Worm (Caenorhabditis elegans) whole organism, L4 larva: ENCODE measurements around the gene mrpl-16.
A peak's percentile ranks its signal among the peaks of the same experiment; 100 is the strongest.

Source experiments
- F37D6.2 ChIP-seq: sonication (generic microtip); optimal IDR thresholded peaks from 2 replicates; lab custom pipeline; 2016; ENCODE audit warnings: mild to moderate bottlenecking, missing genetic modification characterization, missing compliant biosample characterization
- Y105C5A.15 ChIP-seq: fragments of 200-800 bp; sonication (Bioruptor generic); IDR thresholded peaks from 2 replicates; pipeline ENCODE4 v1.3.6; 2022; ENCODE audit warnings: missing genetic modification characterization, missing compliant biosample characterization
- ZK546.5 ChIP-seq, 2 experiments: sonication (generic microtip); optimal IDR thresholded peaks; 2 replicates each; lab custom pipeline; 2017; ENCODE audit warnings: missing biosample characterization in 2 of 2, missing genetic modification characterization in 2 of 2
- aha-1 ChIP-seq: fragments of 150-350 bp; peaks from one replicate; lab custom pipeline; 2014; ENCODE audit warnings: missing biosample characterization, missing genetic modification characterization
- aly-2 ChIP-seq: sonication (generic microtip); optimal IDR thresholded peaks from 2 replicates; lab custom pipeline; 2018; ENCODE audit warnings: missing biosample characterization, missing genetic modification characterization
- arid-1 ChIP-seq: fragments of 200-800 bp; sonication (Bioruptor generic); conservative IDR thresholded peaks from 2 replicates; pipeline ENCODE4 v1.3.6; 2022; ENCODE audit warnings: missing genetic modification reagents, missing genetic modification characterization, missing compliant biosample characterization
- attf-4 ChIP-seq: sonication (generic microtip); optimal IDR thresholded peaks from 3 replicates; lab custom pipeline; 2017; ENCODE audit warnings: missing biosample characterization, missing genetic modification characterization
- ceh-20 ChIP-seq: fragments of 200-800 bp; sonication (Bioruptor generic); IDR thresholded peaks from 2 replicates; pipeline ENCODE4 v1.3.6; 2022; ENCODE audit warnings: missing genetic modification reagents, missing genetic modification characterization, missing compliant biosample characterization
- ceh-44 ChIP-seq: fragments of 200-800 bp; sonication (Bioruptor generic); IDR thresholded peaks from 2 replicates; pipeline ENCODE4 v1.3.6; 2022; ENCODE audit warnings: missing genetic modification reagents, missing genetic modification characterization, missing compliant biosample characterization
- ceh-62 ChIP-seq: sonication (generic microtip); optimal IDR thresholded peaks from 2 replicates; lab custom pipeline; 2017; ENCODE audit warnings: missing biosample characterization, missing genetic modification characterization
- ceh-82 ChIP-seq: sonication (generic microtip); optimal IDR thresholded peaks from 2 replicates; lab custom pipeline; 2017; ENCODE audit warnings: missing biosample characterization, missing genetic modification characterization
- ctbp-1 ChIP-seq: fragments of 200-800 bp; sonication (Bioruptor generic); IDR thresholded peaks from 2 replicates; pipeline ENCODE4 v1.3.6; 2022; ENCODE audit warnings: missing genetic modification reagents, missing genetic modification characterization, missing compliant biosample characterization
- daf-12 ChIP-seq: fragments of 150-350 bp; optimal IDR thresholded peaks from 2 replicates; lab custom pipeline; 2014; ENCODE audit warnings: missing biosample characterization, missing genetic modification reagents, missing genetic modification characterization
- daf-16 ChIP-seq, 3 experiments: sonication (generic microtip); optimal IDR thresholded peaks; 2 replicates each; lab custom pipeline; 2016 to 2017; ENCODE audit warnings: missing genetic modification characterization in 3 of 3, missing genetic modification reagents in 3 of 3, mild to moderate bottlenecking in 2 of 3, missing compliant biosample characterization in 2 of 3, missing biosample characterization in 1 of 3, moderate library complexity in 1 of 3
- daf-8 ChIP-seq: fragments of 200-800 bp; sonication (Bioruptor generic); IDR thresholded peaks from 2 replicates; pipeline ENCODE4 v1.3.6; 2022; ENCODE audit warnings: missing genetic modification characterization, missing compliant biosample characterization
- dmd-6 ChIP-seq: fragments of 200-800 bp; sonication (Bioruptor generic); IDR thresholded peaks from 2 replicates; pipeline ENCODE4 v1.3.6; 2022; ENCODE audit warnings: missing genetic modification reagents, missing genetic modification characterization, missing compliant biosample characterization
- dmd-9 ChIP-seq: fragments of 200-800 bp; sonication (Bioruptor generic); IDR thresholded peaks from 2 replicates; pipeline ENCODE4 v1.3.6; 2022; ENCODE audit warnings: missing genetic modification reagents, missing genetic modification characterization, missing compliant biosample characterization
- dpl-1 ChIP-seq: fragments of 150-350 bp; optimal IDR thresholded peaks from 2 replicates; lab custom pipeline; 2014; ENCODE audit warnings: missing biosample characterization, missing genetic modification reagents, missing genetic modification characterization
- duxl-1 ChIP-seq: sonication (generic microtip); optimal IDR thresholded peaks from 2 replicates; lab custom pipeline; 2016; ENCODE audit warnings: mild to moderate bottlenecking, missing genetic modification characterization, moderate library complexity, missing compliant biosample characterization; ENCODE audit not compliant: poor library complexity
- dve-1 ChIP-seq: sonication (generic microtip); optimal IDR thresholded peaks from 2 replicates; lab custom pipeline; 2017; ENCODE audit warnings: antibody characterized with exemption, mild to moderate bottlenecking, missing genetic modification characterization, missing compliant biosample characterization; ENCODE audit not compliant: insufficient read depth
- egl-27 ChIP-seq: sonication (generic microtip); optimal IDR thresholded peaks from 3 replicates; lab custom pipeline; 2017; ENCODE audit warnings: missing biosample characterization, missing genetic modification reagents, missing genetic modification characterization
- fkh-10 ChIP-seq: fragments of 150-350 bp; optimal IDR thresholded peaks from 2 replicates; lab custom pipeline; 2014; ENCODE audit warnings: missing biosample characterization, missing genetic modification reagents, missing genetic modification characterization
- fos-1 ChIP-seq: fragments of 150-350 bp; optimal IDR thresholded peaks from 2 replicates; lab custom pipeline; 2014; ENCODE audit warnings: missing biosample characterization, missing genetic modification characterization
- hif-1 ChIP-seq, 2 experiments: sonication (generic microtip); optimal IDR thresholded peaks; 2 replicates each; lab custom pipeline; 2016 to 2017; ENCODE audit warnings: missing compliant biosample characterization in 2 of 2, missing genetic modification characterization in 2 of 2, missing genetic modification reagents in 2 of 2, missing genotype in 2 of 2, mild to moderate bottlenecking in 1 of 2
- hmg-1.1 ChIP-seq: fragments of 200-800 bp; sonication (Bioruptor generic); IDR thresholded peaks from 2 replicates; pipeline ENCODE4 v1.3.6; 2022; ENCODE audit warnings: missing genetic modification reagents, missing genetic modification characterization, missing compliant biosample characterization
- lin-15B ChIP-seq: fragments of 150-350 bp; sonication (generic microtip); optimal IDR thresholded peaks from 3 replicates; lab custom pipeline; 2014; ENCODE audit warnings: missing biosample characterization, missing genetic modification characterization
- lin-38 ChIP-seq: fragments of 200-800 bp; sonication (Bioruptor generic); IDR thresholded peaks from 2 replicates; pipeline ENCODE4 v1.3.6; 2022; ENCODE audit warnings: missing genetic modification reagents, missing genetic modification characterization, missing compliant biosample characterization
- lsy-2 ChIP-seq, 2 experiments: fragments of 150-350 bp in 1 of 2; sonication (generic microtip) in 1 of 2; optimal IDR thresholded peaks; 2 replicates each; lab custom pipeline; 2014 to 2017; ENCODE audit warnings: missing biosample characterization in 2 of 2, missing genetic modification characterization in 2 of 2
- madf-9 ChIP-seq: fragments of 200-800 bp; sonication (Bioruptor generic); conservative IDR thresholded peaks from 2 replicates; pipeline ENCODE4 v1.3.6; 2022; ENCODE audit warnings: missing genetic modification reagents, missing genetic modification characterization, missing compliant biosample characterization
- mep-1 ChIP-seq: fragments of 150-350 bp; sonication (generic microtip); optimal IDR thresholded peaks from 3 replicates; lab custom pipeline; 2014; ENCODE audit warnings: missing biosample characterization, missing genetic modification characterization
- mes-2 ChIP-seq: sonication (generic microtip); optimal IDR thresholded peaks from 2 replicates; lab custom pipeline; 2016; ENCODE audit warnings: missing genotype, mild to moderate bottlenecking, missing genetic modification characterization, missing compliant biosample characterization; ENCODE audit not compliant: poor library complexity, severe bottlenecking
- nhr-11 ChIP-seq: fragments of 150-350 bp; optimal IDR thresholded peaks from 2 replicates; lab custom pipeline; 2014; ENCODE audit warnings: missing biosample characterization, missing genetic modification characterization
- nhr-237 ChIP-seq: sonication (generic microtip); optimal IDR thresholded peaks from 2 replicates; lab custom pipeline; 2017; ENCODE audit warnings: missing biosample characterization, missing genetic modification characterization
- nhr-41 ChIP-seq: fragments of 200-800 bp; sonication (Bioruptor generic); IDR thresholded peaks from 2 replicates; pipeline ENCODE4 v1.3.6; 2022; ENCODE audit warnings: missing genetic modification reagents, missing genetic modification characterization, missing compliant biosample characterization
- nhr-42 ChIP-seq: fragments of 200-800 bp; sonication (Bioruptor generic); IDR thresholded peaks from 2 replicates; pipeline ENCODE4 v1.3.6; 2022; ENCODE audit warnings: missing genetic modification characterization, missing compliant biosample characterization
- php-3 ChIP-seq: fragments of 200-800 bp; sonication (Bioruptor generic); IDR thresholded peaks from 2 replicates; pipeline ENCODE4 v1.3.6; 2022; ENCODE audit warnings: missing genetic modification reagents, missing genetic modification characterization, missing compliant biosample characterization
- pqm-1 ChIP-seq: sonication (generic microtip); optimal IDR thresholded peaks from 2 replicates; lab custom pipeline; 2017; ENCODE audit warnings: missing biosample characterization, missing genetic modification characterization
- rbr-2 ChIP-seq: sonication (generic microtip); optimal IDR thresholded peaks from 2 replicates; lab custom pipeline; 2016; ENCODE audit warnings: missing genotype, missing genetic modification characterization, missing compliant biosample characterization
- saeg-2 ChIP-seq: fragments of 200-800 bp; sonication (Bioruptor generic); IDR thresholded peaks from 2 replicates; pipeline ENCODE4 v1.3.6; 2022; ENCODE audit warnings: missing genetic modification reagents, missing genetic modification characterization, missing compliant biosample characterization
- set-16 ChIP-seq: fragments of 200-800 bp; sonication (Bioruptor generic); IDR thresholded peaks from 2 replicates; pipeline ENCODE4 v1.3.6; 2022; ENCODE audit warnings: missing genetic modification reagents, missing genetic modification characterization, missing compliant biosample characterization
- snpc-1.2 ChIP-seq: fragments of 200-800 bp; sonication (Bioruptor generic); IDR thresholded peaks from 2 replicates; pipeline ENCODE4 v1.3.6; 2022; ENCODE audit warnings: missing genetic modification reagents, missing genetic modification characterization, missing compliant biosample characterization
- spr-1 ChIP-seq: sonication (generic microtip); optimal IDR thresholded peaks from 2 replicates; lab custom pipeline; 2016; ENCODE audit warnings: mild to moderate bottlenecking, missing genetic modification characterization, missing compliant biosample characterization
- spr-3 ChIP-seq: fragments of 200-800 bp; sonication (Bioruptor generic); optimal IDR thresholded peaks from 2 replicates; lab custom pipeline; 2018; ENCODE audit warnings: mild to moderate bottlenecking, missing genetic modification characterization, missing compliant biosample characterization
- tag-97 ChIP-seq: fragments of 200-800 bp; sonication (Bioruptor generic); IDR thresholded peaks from 2 replicates; pipeline ENCODE4 v1.3.6; 2022; ENCODE audit warnings: missing genetic modification characterization, missing compliant biosample characterization
- tra-1 ChIP-seq: fragments of 200-800 bp; sonication (Bioruptor generic); IDR thresholded peaks from 2 replicates; pipeline ENCODE4 v1.3.6; 2022; ENCODE audit warnings: missing genetic modification reagents, missing genetic modification characterization, missing compliant biosample characterization
- unc-39 ChIP-seq: sonication (generic microtip); optimal IDR thresholded peaks from 2 replicates; lab custom pipeline; 2017; ENCODE audit warnings: missing biosample characterization, missing genetic modification characterization
- unc-62 ChIP-seq, 3 experiments: fragments of 150-350 bp in 1 of 3; sonication (generic microtip); optimal IDR thresholded peaks in 2 of 3; peaks in 1 of 3; 1 replicate in 1 of 3; 2 replicates in 2 of 3; lab custom pipeline; 2014 to 2017; ENCODE audit warnings: missing biosample characterization in 3 of 3, missing genetic modification characterization in 3 of 3, missing genetic modification reagents in 3 of 3, missing genotype in 1 of 3
- ztf-11 ChIP-seq: fragments of 150-350 bp; optimal IDR thresholded peaks from 2 replicates; lab custom pipeline; 2014; ENCODE audit warnings: missing biosample characterization, missing genetic modification characterization

mrpl-16 gene

DNA sequence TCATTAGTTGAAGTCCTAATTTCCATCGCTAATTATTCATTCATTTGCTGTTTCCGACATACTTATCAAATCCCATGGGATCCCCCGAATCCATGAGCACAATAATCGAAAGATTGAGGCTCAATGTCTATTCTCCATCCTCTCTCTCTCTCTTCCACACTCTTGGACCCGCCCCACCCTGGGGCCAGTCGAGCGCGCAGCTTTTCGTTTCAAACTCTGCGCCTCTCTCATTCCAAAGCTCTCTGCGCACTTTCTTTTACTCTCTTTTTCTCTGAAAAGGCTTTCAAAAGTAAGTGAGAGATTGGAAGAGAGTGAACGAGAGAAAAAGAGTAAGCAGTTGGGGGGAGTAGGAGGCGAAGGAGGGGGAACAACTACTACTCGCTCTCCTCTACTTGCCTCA is 17.5 kb downstream of the mrpl-16 start, which contains the start of gene acy-1 (continued):
- TF ChIP-seq attf-4 (no peak), hif-1 (tag; optimal IDR thresholded peaks at IDR 0.05; lab: Kevin White, UChicago) (peak in 1 of 2 experiments; percentile 10), tag-97 (no peak), daf-16 (GFP tag; optimal IDR thresholded peaks at IDR 0.05; lab: Kevin White, UChicago) (peak in 1 of 2 experiments; percentile 14), daf-16 (tag; optimal IDR thresholded peaks at IDR 0.05; lab: Kevin White, UChicago) (no peak), snpc-1.2 (GFP tag; lab: Robert Waterston, UW) (no peak), F37D6.2 (tag; lab: Kevin White, UChicago) (peak; percentile 42), unc-39 (no peak), dmd-6 (GFP tag; lab: Robert Waterston, UW) (peak; percentile 28; the same call in 1 of the 2 replicates), mes-2 (peak; percentile 45), dve-1 (tag; lab: Kevin White, UChicago) (no peak), ceh-62 (tag; lab: Kevin White, UChicago) (no peak), php-3 (GFP tag; lab: Robert Waterston, UW) (no peak), daf-12 (tag; lab: Kevin White, UChicago) (no peak), madf-9 (no peak), spr-3 (no peak), arid-1 (GFP tag; lab: Robert Waterston, UW) (no peak), pqm-1 (tag; lab: Kevin White, UChicago) (no peak), ceh-82 (tag; lab: Kevin White, UChicago) (no peak), saeg-2 (no peak), ZK546.5 (tag; optimal IDR thresholded peaks at IDR 0.05; lab: Kevin White, UChicago) (no peak), fkh-10 (peak; percentile 83), nhr-42 (no peak), daf-8 (GFP tag; lab: Robert Waterston, UW) (no peak), lin-15B (tag; lab: Kevin White, UChicago) (no peak), tra-1 (no peak), Y105C5A.15 (GFP tag; lab: Robert Waterston, UW) (no peak), unc-62 (GFP tag; optimal IDR thresholded peaks at IDR 0.05 in 1 of 2; lab: Kevin White, UChicago) (peak in 1 of 2 experiments; percentile 30), unc-62 (tag; optimal IDR thresholded peaks at IDR 0.05; lab: Kevin White, UChicago) (no peak), dpl-1 (GFP tag; lab: Kevin White, UChicago) (peak; percentile 58)

DNA sequence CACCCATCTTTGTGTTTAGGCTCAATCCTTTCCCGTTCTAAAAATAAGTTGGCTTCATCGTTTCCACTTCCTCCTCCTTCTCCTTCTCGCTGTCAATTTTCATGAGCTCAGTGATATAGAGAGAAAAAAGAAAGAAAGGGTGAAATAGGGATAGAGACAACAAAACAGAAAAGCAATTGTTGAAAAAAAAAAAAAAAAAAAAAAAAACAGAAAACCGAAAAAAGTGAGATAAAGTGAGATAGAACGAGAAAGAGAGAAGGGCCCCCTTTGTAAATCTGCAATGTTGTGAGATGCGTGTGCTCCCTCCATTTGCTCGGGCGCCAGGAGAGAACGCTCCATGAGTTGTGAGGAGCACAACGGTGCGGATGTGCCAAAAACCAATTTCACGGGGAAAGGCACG is 19.7 kb downstream of the mrpl-16 start:
- TF ChIP-seq nhr-41 (GFP tag; lab: Robert Waterston, UW) (no peak), lin-38 (GFP tag; lab: Robert Waterston, UW) (no peak), pqm-1 (tag; lab: Kevin White, UChicago) (no peak), hif-1 (tag; optimal IDR thresholded peaks at IDR 0.05; lab: Kevin White, UChicago) (no peak), fos-1 (tag; lab: Kevin White, UChicago) (no peak), ceh-62 (tag; lab: Kevin White, UChicago) (no peak), unc-39 (no peak), spr-1 (no peak), fkh-10 (peak; percentile 45), ceh-82 (tag; lab: Kevin White, UChicago) (no peak), duxl-1 (tag; lab: Kevin White, UChicago) (no peak), daf-16 (GFP tag; optimal IDR thresholded peaks at IDR 0.05; lab: Kevin White, UChicago) (no peak), daf-16 (tag; optimal IDR thresholded peaks at IDR 0.05; lab: Kevin White, UChicago) (no peak), mep-1 (tag; lab: Kevin White, UChicago) (peak; percentile 42), aly-2 (tag; lab: Kevin White, UChicago) (no peak), unc-62 (GFP tag; optimal IDR thresholded peaks at IDR 0.05 in 1 of 2; lab: Kevin White, UChicago) (peak in 1 of 2 experiments; percentile 70), unc-62 (tag; optimal IDR thresholded peaks at IDR 0.05; lab: Kevin White, UChicago) (no peak), madf-9 (no peak), hmg-1.1 (GFP tag; lab: Robert Waterston, UW) (0 out of 2 replicates have a peak, but pooled peaks have one; percentile 16), lin-15B (tag; lab: Kevin White, UChicago) (no peak), set-16 (GFP tag; lab: Robert Waterston, UW) (no peak), aha-1 (peak; percentile 50), dmd-9 (GFP tag; lab: Robert Waterston, UW) (no peak), dmd-6 (GFP tag; lab: Robert Waterston, UW) (no peak), egl-27 (tag; lab: Kevin White, UChicago) (no peak), nhr-237 (tag; lab: Kevin White, UChicago) (no peak), rbr-2 (tag; lab: Kevin White, UChicago) (peak; percentile 21), ceh-20 (GFP tag; lab: Robert Waterston, UW) (peak; percentile 52; the same call in 1 of the 2 replicates), nhr-11 (tag; lab: Kevin White, UChicago) (peak; percentile 4), ztf-11 (tag; lab: Kevin White, UChicago) (no peak), ctbp-1 (GFP tag; lab: Robert Waterston, UW) (peak; percentile 67; the same call in 1 of the 2 replicates), lsy-2 (tag; optimal IDR thresholded peaks at IDR 0.05; lab: Kevin White, UChicago) (peak in 1 of 2 experiments; percentile 34), ceh-44 (GFP tag; lab: Robert Waterston, UW) (no peak)
